Fruit fly (Drosophila melanogaster) whole organism, adult: Measurements from ENCODE around the gene CG4009.
A peak's percentile ranks its signal among the peaks of the same experiment; 100 is the strongest.

Experiments used
- CG12768 ChIP-seq: fragments of 200-800 bp; sonication (Bioruptor generic); optimal IDR thresholded peaks from 2 replicates; lab custom pipeline; 2017; ENCODE audit warnings: missing biosample characterization, missing genetic modification characterization, mild to moderate bottlenecking, moderate library complexity, missing genetic modification reagents
- CG14711 ChIP-seq: fragments of 200-800 bp; sonication (Bioruptor generic); optimal IDR thresholded peaks from 2 replicates; lab custom pipeline; 2018; ENCODE audit warnings: missing biosample characterization, mild to moderate bottlenecking, missing genetic modification characterization, moderate library complexity
- CG33017 ChIP-seq: fragments of 200-800 bp; sonication (Bioruptor generic); optimal IDR thresholded peaks from 2 replicates; lab custom pipeline; 2018; ENCODE audit warnings: missing biosample characterization, mild to moderate bottlenecking, missing genetic modification characterization, moderate library complexity
- CG7045 ChIP-seq: fragments of 200-800 bp; sonication (Bioruptor generic); optimal IDR thresholded peaks from 2 replicates; lab custom pipeline; 2017; ENCODE audit warnings: missing biosample characterization, mild to moderate bottlenecking, missing genetic modification characterization
- CG7101 ChIP-seq: fragments of 200-800 bp; sonication (Bioruptor generic); optimal IDR thresholded peaks from 2 replicates; lab custom pipeline; 2018; ENCODE audit warnings: missing biosample characterization, mild to moderate bottlenecking, missing genetic modification characterization, moderate library complexity
- cnc ChIP-seq, 2 experiments: fragments of >200 bp; optimal IDR thresholded peaks; 2 replicates each; lab custom pipeline; 2017
- kay ChIP-seq: fragments of 200-800 bp; sonication (Bioruptor generic); peaks from one replicate; lab custom pipeline; 2016; ENCODE audit warnings: missing biosample characterization, missing genetic modification characterization, borderline replicate concordance
- tj ChIP-seq: fragments of 200-800 bp; sonication (Bioruptor generic); optimal IDR thresholded peaks from 3 replicates; lab custom pipeline; 2017; ENCODE audit warnings: missing biosample characterization, mild to moderate bottlenecking, missing genetic modification characterization, moderate library complexity
- toe ChIP-seq: fragments of 200-800 bp; sonication (Bioruptor generic); optimal IDR thresholded peaks from 2 replicates; lab custom pipeline; 2016; ENCODE audit warnings: missing biosample characterization, missing genetic modification characterization

dm6 chr3R:17080666-17081358, 45.0 kb upstream of the CG4009 start:
- TF ChIP-seq CG7045 (GFP tag; lab: Kevin White, UChicago) (peak; percentile 96), tj (GFP tag; lab: Kevin White, UChicago) (peak; percentile 73), CG33017 (tag; lab: Kevin White, UChicago) (peak; percentile 90), toe (GFP tag; lab: Kevin White, UChicago) (peak; percentile 89), CG14711 (tag; lab: Kevin White, UChicago) (peak; percentile 81), kay (GFP tag; lab: Kevin White, UChicago) (peak; percentile 87), cnc (optimal IDR thresholded peaks at IDR 0.05; lab: Kevin White, UChicago) (no peak), CG12768 (GFP tag; lab: Kevin White, UChicago) (peak; percentile 92), CG7101 (tag; lab: Kevin White, UChicago) (peak; percentile 92)
